Fruit fly (Drosophila melanogaster): ENCODE results near the gene Tap42.

The Tap42 gene

dm6 chr2L:13349237-13349902, 18.0 kb upstream of the Tap42 start:
- TF ChIP-seq CG8388 (GFP tag; optimal IDR thresholded peaks at IDR 0.05): no peak
- peak; percentile 29 for TF ChIP-seq fd64A (GFP tag; optimal IDR thresholded peaks at IDR 0.05)
- TF ChIP-seq stwl (tag; optimal IDR thresholded peaks at IDR 0.05): no peak
- 0 out of 2 replicates have a peak, but pooled peaks have one; percentile 17 for TF ChIP-seq Awh (GFP tag; IDR thresholded peaks at IDR 0.05)
- peak; percentile 23 for TF ChIP-seq CG6854 (GFP tag; optimal IDR thresholded peaks at IDR 0.05)
- peak; percentile 36 for TF ChIP-seq tap (tag; optimal IDR thresholded peaks at IDR 0.05)
- TF ChIP-seq Asciz (GFP tag; optimal IDR thresholded peaks at IDR 0.05): peak; percentile 35
- TF ChIP-seq CG5180 (GFP tag; optimal IDR thresholded peaks at IDR 0.05): no peak
- TF ChIP-seq CTCF (GFP tag; optimal IDR thresholded peaks at IDR 0.05): peak; percentile 47
- peak; percentile 1 for TF ChIP-seq CG9437 (GFP tag; optimal IDR thresholded peaks at IDR 0.05)
- TF ChIP-seq CG32532 (GFP tag; IDR thresholded peaks at IDR 0.05): 0 out of 2 replicates have a peak, but pooled peaks have one; percentile 7
- TF ChIP-seq Sox100B (GFP tag; optimal IDR thresholded peaks at IDR 0.05): peak; percentile 43

dm6 chr2L:13354580-13355347, 12.7 kb upstream of the Tap42 start, which contains the start of gene CG9395:
Gene CG9395 (minus strand): TSS chr2L:13355073.
- TF ChIP-seq ewg (GFP tag; optimal IDR thresholded peaks at IDR 0.05) (peak; percentile 93), Hey (tag; optimal IDR thresholded peaks at IDR 0.05) (no peak), Dll (GFP tag; IDR thresholded peaks at IDR 0.05; ENCODE audit: partially characterized antibody) (no peak), hb (GFP tag; IDR thresholded peaks at IDR 0.05; ENCODE audit: partially characterized antibody) (no peak), Doc2 (GFP tag; IDR thresholded peaks at IDR 0.05) (no peak), Trl (optimal IDR thresholded peaks at IDR 0.05) (peak; percentile 20 to 31), Trl (GFP tag; optimal IDR thresholded peaks at IDR 0.05) (no peak), onecut (GFP tag; IDR thresholded peaks at IDR 0.05) (peak; percentile 92), crp (GFP tag; optimal IDR thresholded peaks at IDR 0.05) (peak in 1 of 2 experiments; percentile 62)

- TF ChIP-seq CG34376 (GFP tag; optimal IDR thresholded peaks at IDR 0.05) (no peak), Pdp1 (GFP tag; optimal IDR thresholded peaks at IDR 0.05) (no peak), CG6254 (GFP tag; optimal IDR thresholded peaks at IDR 0.05) (no peak), CG10274 (GFP tag; optimal IDR thresholded peaks at IDR 0.05) (no peak), aop (GFP tag; IDR thresholded peaks at IDR 0.05) (no peak), grn (GFP tag; optimal IDR thresholded peaks at IDR 0.05) (no peak), knrl (GFP tag; IDR thresholded peaks at IDR 0.05; ENCODE audit: partially characterized antibody) (no peak), MESR4 (GFP tag; optimal IDR thresholded peaks at IDR 0.05) (no peak)
Measured at dm6 chr2L:13361465-13361864, 6.0 kb upstream of the Tap42 start, which contains the start of gene CG9377. Gene CG9377 (minus strand): TSS chr2L:13361565.

- TF ChIP-seq z (GFP tag; IDR thresholded peaks at IDR 0.05) (peak; percentile 98), CG8924 (tag; optimal IDR thresholded peaks at IDR 0.05) (no peak), CG6791 (GFP tag; IDR thresholded peaks at IDR 0.05; ENCODE audit: partially characterized antibody) (peak; percentile 16; the same call in 1 of the 3 replicates)
Measured at dm6 chr2L:13362953-13363352, 4.5 kb upstream of the Tap42 start.
